In genomic region chrX:16313078-16313875, dm6 we compare ENCODE assay signal across 2 fruit fly cellular contexts.
TF ChIP-seq lines count a peak whose summit lies in the region.

Gene CG9915, minus strand, starts transcription at chrX:16313138.
Gene SWIP, plus strand, starts transcription at chrX:16313709.

TF ChIP-seq in whole organism, adult, 20 proteins besides CTCF, POLR2A, EP300 and RAD21 (continued from another document):
- TF ChIP-seq kay (GFP tag; lab: Kevin White, UChicago; ENCODE audit: borderline replicate concordance), result peak; percentile 55

TF ChIP-seq in whole organism, embryonic, 481 proteins besides CTCF, POLR2A, EP300 and RAD21 (continued from another document):
- TF ChIP-seq CG6765 (GFP tag; optimal IDR thresholded peaks at IDR 0.05; lab: Kevin White, UChicago) (no peak), CG10267 (tag; optimal IDR thresholded peaks at IDR 0.05; lab: Kevin White, UChicago) (peak; percentile 16), zen (tag; optimal IDR thresholded peaks at IDR 0.05; lab: Kevin White, UChicago) (peak; percentile 31), CG11456 (GFP tag; IDR thresholded peaks at IDR 0.05; lab: Robert Waterston, UW) (no peak), CG14710 (tag; optimal IDR thresholded peaks at IDR 0.05; lab: Kevin White, UChicago) (peak; percentile 40), CG9437 (GFP tag; optimal IDR thresholded peaks at IDR 0.05; lab: Kevin White, UChicago) (peak; percentile 4), CG7786 (GFP tag; optimal IDR thresholded peaks at IDR 0.05; lab: Kevin White, UChicago) (peak; percentile 15), Xbp1 (GFP tag; optimal IDR thresholded peaks at IDR 0.05; lab: Kevin White, UChicago) (peak; percentile 16), CG10654 (GFP tag; optimal IDR thresholded peaks at IDR 0.05; lab: Kevin White, UChicago) (no peak), CG1529 (GFP tag; optimal IDR thresholded peaks at IDR 0.05; lab: Kevin White, UChicago) (no peak), Scr (GFP tag; IDR thresholded peaks at IDR 0.05; lab: Robert Waterston, UW; ENCODE audit: partially characterized antibody) (peak; percentile 60), grau (tag; optimal IDR thresholded peaks at IDR 0.05; lab: Kevin White, UChicago) (peak; percentile 9), CG15696 (tag; optimal IDR thresholded peaks at IDR 0.05; lab: Kevin White, UChicago) (peak; percentile 62), CG30020 (tag; optimal IDR thresholded peaks at IDR 0.05; lab: Kevin White, UChicago) (peak; percentile 95), CG31441 (GFP tag; IDR thresholded peaks at IDR 0.05; lab: Robert Waterston, UW) (0 out of 2 replicates have a peak, but pooled peaks have one; percentile 14), pnt (GFP tag; optimal IDR thresholded peaks at IDR 0.05; lab: Kevin White, UChicago) (no peak), bbx (GFP tag; IDR thresholded peaks at IDR 0.05; lab: Robert Waterston, UW; ENCODE audit: partially characterized antibody) (peak; percentile 71), Ravus (GFP tag; IDR thresholded peaks at IDR 0.05; lab: Robert Waterston, UW) (no peak), CG17361 (GFP tag; IDR thresholded peaks at IDR 0.05; lab: Robert Waterston, UW) (peak; percentile 46; the same call in 1 of the 3 replicates), Deaf1 (tag; optimal IDR thresholded peaks at IDR 0.05; lab: Kevin White, UChicago) (peak; percentile 41), CG12659 (GFP tag; optimal IDR thresholded peaks at IDR 0.05; lab: Kevin White, UChicago) (peak; percentile 44), CG8290 (GFP tag; optimal IDR thresholded peaks at IDR 0.05; lab: Kevin White, UChicago) (peak; percentile 50), CG8290 (tag; optimal IDR thresholded peaks at IDR 0.05; lab: Kevin White, UChicago) (peak in 1 of 2 experiments; percentile 47), tll (GFP tag; optimal IDR thresholded peaks at IDR 0.05; lab: Kevin White, UChicago) (no peak), CG7928 (GFP tag; optimal IDR thresholded peaks at IDR 0.05; lab: Kevin White, UChicago) (no peak), Med (GFP tag; lab: Kevin White, UChicago) (peak; percentile 68), twi (tag; optimal IDR thresholded peaks at IDR 0.05; lab: Kevin White, UChicago) (no peak), slbo (GFP tag; IDR thresholded peaks at IDR 0.05; lab: Robert Waterston, UW) (peak; percentile 36; the same call in 1 of the 2 replicates), CkIIα-i1 (GFP tag; IDR thresholded peaks at IDR 0.05; lab: Robert Waterston, UW) (no peak), nmo (GFP tag; optimal IDR thresholded peaks at IDR 0.05; lab: Kevin White, UChicago) (peak; percentile 13), Meics (GFP tag; optimal IDR thresholded peaks at IDR 0.05; lab: Kevin White, UChicago) (peak; percentile 25), CG17359 (tag; optimal IDR thresholded peaks at IDR 0.05; lab: Kevin White, UChicago) (no peak), dmrt11E (tag; optimal IDR thresholded peaks at IDR 0.05; lab: Kevin White, UChicago) (peak; percentile 51), Dll (GFP tag; IDR thresholded peaks at IDR 0.05; lab: Robert Waterston, UW; ENCODE audit: partially characterized antibody) (peak; percentile 56), Neu2 (GFP tag; optimal IDR thresholded peaks at IDR 0.05; lab: Kevin White, UChicago; ENCODE audit: borderline replicate concordance) (no peak), BEAF-32 (GFP tag; optimal IDR thresholded peaks at IDR 0.05; lab: Kevin White, UChicago) (peak; percentile 30), CG10959 (GFP tag; IDR thresholded peaks at IDR 0.05; lab: Robert Waterston, UW) (no peak), sens (GFP tag; lab: Kevin White, UChicago) (peak; percentile 35), tio (GFP tag; optimal IDR thresholded peaks at IDR 0.05; lab: Kevin White, UChicago) (no peak), CG3281 (GFP tag; optimal IDR thresholded peaks at IDR 0.05; lab: Kevin White, UChicago) (peak; percentile 27), CG14860 (GFP tag; IDR thresholded peaks at IDR 0.05; lab: Robert Waterston, UW; ENCODE audit: partially characterized antibody) (peak; percentile 67; the same call in 2 of the 3 replicates), sim (GFP tag; IDR thresholded peaks at IDR 0.05; lab: Robert Waterston, UW) (no peak), CG6175 (GFP tag; IDR thresholded peaks at IDR 0.05; lab: Robert Waterston, UW) (no peak), Nf-YB (GFP tag; optimal IDR thresholded peaks at IDR 0.05; lab: Kevin White, UChicago) (no peak), MBD-R2 (GFP tag; IDR thresholded peaks at IDR 0.05; lab: Robert Waterston, UW) (peak; percentile 27; the same call in 1 of the 2 replicates), CG18262 (tag; optimal IDR thresholded peaks at IDR 0.05; lab: Kevin White, UChicago) (peak; percentile 34), CG18011 (GFP tag; optimal IDR thresholded peaks at IDR 0.05; lab: Kevin White, UChicago) (no peak), lola (GFP tag; optimal IDR thresholded peaks at IDR 0.05; lab: Kevin White, UChicago) (peak in 1 of 3 experiments; percentile 53), CG6791 (GFP tag; IDR thresholded peaks at IDR 0.05; lab: Robert Waterston, UW; ENCODE audit: partially characterized antibody) (peak; percentile 74), E2f2 (GFP tag; IDR thresholded peaks at IDR 0.05; lab: Robert Waterston, UW) (peak; percentile 48), chn (GFP tag; optimal IDR thresholded peaks at IDR 0.05; lab: Kevin White, UChicago) (no peak), ato (GFP tag; IDR thresholded peaks at IDR 0.05; lab: Robert Waterston, UW; ENCODE audit: partially characterized antibody) (peak; percentile 87), sna (GFP tag; IDR thresholded peaks at IDR 0.05; lab: Robert Waterston, UW; ENCODE audit: partially characterized antibody) (peak; percentile 41; the same call in 1 of the 2 replicates), phol (tag; optimal IDR thresholded peaks at IDR 0.05; lab: Kevin White, UChicago) (peak; percentile 44), gro (GFP tag; optimal IDR thresholded peaks at IDR 0.05; lab: Kevin White, UChicago) (peak; percentile 2), knrl (GFP tag; IDR thresholded peaks at IDR 0.05; lab: Robert Waterston, UW; ENCODE audit: partially characterized antibody) (peak; percentile 12; the same call in 1 of the 3 replicates), crol (GFP tag; IDR thresholded peaks at IDR 0.05; lab: Robert Waterston, UW) (no peak), CG2712 (tag; optimal IDR thresholded peaks at IDR 0.05; lab: Kevin White, UChicago) (peak; percentile 12), CG10979 (tag; optimal IDR thresholded peaks at IDR 0.05; lab: Kevin White, UChicago) (peak; percentile 22), row (GFP tag; IDR thresholded peaks at IDR 0.05; lab: Robert Waterston, UW) (peak; percentile 62; the same call in 2 of the 3 replicates), unc-4 (GFP tag; IDR thresholded peaks at IDR 0.05; lab: Robert Waterston, UW; ENCODE audit: partially characterized antibody) (0 out of 2 replicates have a peak, but pooled peaks have one; percentile 46), CG42726 (GFP tag; IDR thresholded peaks at IDR 0.05; lab: Robert Waterston, UW; ENCODE audit: partially characterized antibody) (0 out of 2 replicates have a peak, but pooled peaks have one; percentile 33), Side (GFP tag; optimal IDR thresholded peaks at IDR 0.05; lab: Kevin White, UChicago) (peak; percentile 18), CG2116 (GFP tag; optimal IDR thresholded peaks at IDR 0.05; lab: Kevin White, UChicago) (peak; percentile 76), zen2 (GFP tag; IDR thresholded peaks at IDR 0.05; lab: Robert Waterston, UW; ENCODE audit: partially characterized antibody) (0 out of 3 replicates have a peak, but pooled peaks have one; percentile 36), amos (GFP tag; IDR thresholded peaks at IDR 0.05; lab: Robert Waterston, UW; ENCODE audit: partially characterized antibody) (peak; percentile 60; the same call in 1 of the 2 replicates), Dp (GFP tag; optimal IDR thresholded peaks at IDR 0.05; lab: Kevin White, UChicago) (peak; percentile 43), Xrp1 (GFP tag; IDR thresholded peaks at IDR 0.05; lab: Robert Waterston, UW) (peak; percentile 26; the same call in 1 of the 2 replicates), ken (GFP tag; IDR thresholded peaks at IDR 0.05; lab: Robert Waterston, UW) (0 out of 3 replicates have a peak, but pooled peaks have one; percentile 14), CG13287 (GFP tag; IDR thresholded peaks at IDR 0.05; lab: Robert Waterston, UW; ENCODE audit: partially characterized antibody) (peak; percentile 47; the same call in 1 of the 2 replicates), CG6254 (GFP tag; optimal IDR thresholded peaks at IDR 0.05; lab: Kevin White, UChicago) (no peak), CG3065 (GFP tag; optimal IDR thresholded peaks at IDR 0.05; lab: Kevin White, UChicago) (no peak), CG18619 (GFP tag; optimal IDR thresholded peaks at IDR 0.05; lab: Kevin White, UChicago) (peak; percentile 12), Rfx (GFP tag; IDR thresholded peaks at IDR 0.05; lab: Robert Waterston, UW) (peak; percentile 50; the same call in 1 of the 2 replicates), trem (tag; optimal IDR thresholded peaks at IDR 0.05; lab: Kevin White, UChicago) (peak; percentile 18), Max (GFP tag; optimal IDR thresholded peaks at IDR 0.05; lab: Kevin White, UChicago) (peak; percentile 21), CG3847 (GFP tag; IDR thresholded peaks at IDR 0.05; lab: Robert Waterston, UW) (peak; percentile 24; the same call in 1 of the 2 replicates), vnd (GFP tag; IDR thresholded peaks at IDR 0.05; lab: Robert Waterston, UW; ENCODE audit: partially characterized antibody) (peak; percentile 70), CG9727 (GFP tag; optimal IDR thresholded peaks at IDR 0.05; lab: Kevin White, UChicago) (peak; percentile 22), stwl (tag; optimal IDR thresholded peaks at IDR 0.05; lab: Kevin White, UChicago) (peak; percentile 38), CG33557 (GFP tag; optimal IDR thresholded peaks at IDR 0.05; lab: Kevin White, UChicago) (no peak), CG11696 (GFP tag; IDR thresholded peaks at IDR 0.05; lab: Robert Waterston, UW) (no peak), tgo (GFP tag; IDR thresholded peaks at IDR 0.05; lab: Robert Waterston, UW) (no peak), tna (GFP tag; IDR thresholded peaks at IDR 0.05; lab: Robert Waterston, UW; ENCODE audit: partially characterized antibody) (peak; percentile 75), unpg (GFP tag; optimal IDR thresholded peaks at IDR 0.05; lab: Kevin White, UChicago) (peak; percentile 7), CG1603 (tag; optimal IDR thresholded peaks at IDR 0.05; lab: Kevin White, UChicago) (peak; percentile 68), CG18764 (GFP tag; optimal IDR thresholded peaks at IDR 0.05; lab: Kevin White, UChicago) (peak; percentile 100), btn (GFP tag; optimal IDR thresholded peaks at IDR 0.05; lab: Kevin White, UChicago) (no peak), Bgb (GFP tag; IDR thresholded peaks at IDR 0.05; lab: Robert Waterston, UW; ENCODE audit: partially characterized antibody) (peak; percentile 73), CG17829 (tag; optimal IDR thresholded peaks at IDR 0.05; lab: Kevin White, UChicago) (peak; percentile 23), HLH4C (GFP tag; IDR thresholded peaks at IDR 0.05; lab: Robert Waterston, UW; ENCODE audit: partially characterized antibody) (peak; percentile 83), zfh1 (GFP tag; IDR thresholded peaks at IDR 0.05; lab: Robert Waterston, UW) (no peak), nau (GFP tag; optimal IDR thresholded peaks at IDR 0.05; lab: Kevin White, UChicago) (no peak), CG13775 (GFP tag; optimal IDR thresholded peaks at IDR 0.05; lab: Kevin White, UChicago) (peak; percentile 39), pfk (GFP tag; optimal IDR thresholded peaks at IDR 0.05; lab: Kevin White, UChicago) (peak; percentile 97), mld (GFP tag; IDR thresholded peaks at IDR 0.05; lab: Robert Waterston, UW; ENCODE audit: partially characterized antibody) (peak; percentile 81), CoRest (tag; optimal IDR thresholded peaks at IDR 0.05; lab: Kevin White, UChicago) (peak; percentile 41), NfI (GFP tag; optimal IDR thresholded peaks at IDR 0.05; lab: Kevin White, UChicago) (no peak), CG1024 (GFP tag; IDR thresholded peaks at IDR 0.05; lab: Robert Waterston, UW) (peak; percentile 69), CG12391 (tag; optimal IDR thresholded peaks at IDR 0.05; lab: Kevin White, UChicago) (peak; percentile 50), Kr (GFP tag; optimal IDR thresholded peaks at IDR 0.05; lab: Kevin White, UChicago) (no peak), Ssrp (tag; optimal IDR thresholded peaks at IDR 0.05; lab: Kevin White, UChicago) (peak; percentile 7), CG15514 (GFP tag; optimal IDR thresholded peaks at IDR 0.05; lab: Kevin White, UChicago) (peak; percentile 19), CG18476 (GFP tag; optimal IDR thresholded peaks at IDR 0.05; lab: Kevin White, UChicago) (no peak), hb (GFP tag; IDR thresholded peaks at IDR 0.05; lab: Robert Waterston, UW; ENCODE audit: partially characterized antibody) (peak; percentile 77), CG16813 (GFP tag; IDR thresholded peaks at IDR 0.05; lab: Robert Waterston, UW; ENCODE audit: partially characterized antibody) (peak; percentile 70), disco-r (GFP tag; optimal IDR thresholded peaks at IDR 0.05; lab: Kevin White, UChicago) (no peak)
